Worm (Caenorhabditis elegans) whole organism, mixed stage, embryonic: ENCODE results near the gene pmk-2.

ENCODE experiments used
- M03D4.4 ChIP-seq: sonication (generic microtip); optimal IDR thresholded peaks from 2 replicates; lab custom pipeline; 2017; ENCODE audit warnings: mild to moderate bottlenecking, missing genetic modification characterization, missing compliant biosample characterization
- bed-3 ChIP-seq: fragments of 200-800 bp; sonication (Bioruptor generic); optimal IDR thresholded peaks from 3 replicates; lab custom pipeline; 2018; ENCODE audit warnings: mild to moderate bottlenecking, missing genetic modification characterization, moderate library complexity, missing compliant biosample characterization
- blmp-1 ChIP-seq: fragments of 150-350 bp; optimal IDR thresholded peaks from 2 replicates; lab custom pipeline; 2014; ENCODE audit warnings: missing biosample characterization, missing genetic modification characterization
- ceh-39 ChIP-seq: fragments of 150-350 bp; optimal IDR thresholded peaks from 2 replicates; lab custom pipeline; 2014; ENCODE audit warnings: missing biosample characterization, missing genetic modification characterization
- ceh-43 ChIP-seq: fragments of 200-800 bp; sonication (Bioruptor generic); optimal IDR thresholded peaks from 2 replicates; lab custom pipeline; 2018; ENCODE audit warnings: mild to moderate bottlenecking, missing genetic modification characterization, moderate library complexity, missing compliant biosample characterization
- ceh-83 ChIP-seq: fragments of 200-800 bp; sonication (Bioruptor generic); optimal IDR thresholded peaks from 2 replicates; lab custom pipeline; 2018; ENCODE audit warnings: mild to moderate bottlenecking, missing genetic modification characterization, missing compliant biosample characterization
- ces-1 ChIP-seq: fragments of 150-350 bp; optimal IDR thresholded peaks from 2 replicates; lab custom pipeline; 2014; ENCODE audit warnings: missing biosample characterization, missing genetic modification reagents, missing genetic modification characterization
- cnd-1 ChIP-seq: fragments of 200-800 bp; sonication (Bioruptor generic); optimal IDR thresholded peaks from 2 replicates; lab custom pipeline; 2018; ENCODE audit warnings: mild to moderate bottlenecking, missing genetic modification characterization, missing compliant biosample characterization
- drap-1 ChIP-seq: fragments of 200-800 bp; sonication (Bioruptor generic); optimal IDR thresholded peaks from 3 replicates; lab custom pipeline; 2018; ENCODE audit warnings: mild to moderate bottlenecking, missing genetic modification characterization, missing compliant biosample characterization
- elt-1 ChIP-seq: sonication (generic microtip); optimal IDR thresholded peaks from 2 replicates; lab custom pipeline; 2017; ENCODE audit warnings: missing genetic modification characterization, mild to moderate bottlenecking, missing compliant biosample characterization, antibody characterized with exemption, moderate library complexity, borderline replicate concordance; ENCODE audit not compliant: insufficient read depth
- elt-3 ChIP-seq: fragments of 150-350 bp; optimal IDR thresholded peaks from 2 replicates; lab custom pipeline; 2014; ENCODE audit warnings: missing biosample characterization, missing genetic modification characterization
- flh-1 ChIP-seq: fragments of 200-800 bp; sonication (Bioruptor generic); optimal IDR thresholded peaks from 2 replicates; lab custom pipeline; 2018; ENCODE audit warnings: mild to moderate bottlenecking, missing genetic modification characterization, moderate library complexity, missing compliant biosample characterization
- ham-2 ChIP-seq: fragments of 200-800 bp; sonication (Bioruptor generic); optimal IDR thresholded peaks from 2 replicates; lab custom pipeline; 2018; ENCODE audit warnings: mild to moderate bottlenecking, missing genetic modification characterization, missing compliant biosample characterization
- hlh-1 ChIP-seq: fragments of 150-350 bp; optimal IDR thresholded peaks from 2 replicates; lab custom pipeline; 2014; ENCODE audit warnings: missing biosample characterization, missing genetic modification reagents, missing genetic modification characterization
- lin-13 ChIP-seq: fragments of 150-350 bp; optimal IDR thresholded peaks from 2 replicates; lab custom pipeline; 2014; ENCODE audit warnings: missing biosample characterization, missing genetic modification characterization
- lsy-2 ChIP-seq: fragments of 150-350 bp; optimal IDR thresholded peaks from 2 replicates; lab custom pipeline; 2014; ENCODE audit warnings: missing biosample characterization, missing genetic modification characterization
- mab-5 ChIP-seq: fragments of 150-350 bp; optimal IDR thresholded peaks from 2 replicates; lab custom pipeline; 2014; ENCODE audit warnings: missing biosample characterization, missing genetic modification characterization
- mep-1 ChIP-seq: fragments of 150-350 bp; optimal IDR thresholded peaks from 2 replicates; lab custom pipeline; 2017; ENCODE audit warnings: missing biosample characterization, missing genetic modification reagents, missing genetic modification characterization, inconsistent platforms
- mls-2 ChIP-seq: sonication (generic microtip); optimal IDR thresholded peaks from 2 replicates; lab custom pipeline; 2016; ENCODE audit warnings: mild to moderate bottlenecking, missing genetic modification characterization, moderate library complexity, missing compliant biosample characterization
- nhr-12 ChIP-seq: fragments of 150-350 bp; optimal IDR thresholded peaks from 2 replicates; lab custom pipeline; 2014; ENCODE audit warnings: missing biosample characterization, missing genetic modification characterization
- nhr-2 ChIP-seq: fragments of 150-350 bp; optimal IDR thresholded peaks from 2 replicates; lab custom pipeline; 2014; ENCODE audit warnings: missing biosample characterization, missing genetic modification characterization
- nhr-237 ChIP-seq: fragments of 150-350 bp; optimal IDR thresholded peaks from 2 replicates; lab custom pipeline; 2014; ENCODE audit warnings: missing biosample characterization, missing genetic modification characterization
- nhr-28 ChIP-seq: fragments of 150-350 bp; optimal IDR thresholded peaks from 2 replicates; lab custom pipeline; 2014; ENCODE audit warnings: missing biosample characterization, missing genetic modification characterization
- nhr-76 ChIP-seq: sonication (generic microtip); optimal IDR thresholded peaks from 2 replicates; lab custom pipeline; 2017; ENCODE audit warnings: missing biosample characterization, missing genetic modification characterization
- pha-4 ChIP-seq: fragments of 150-350 bp; optimal IDR thresholded peaks from 2 replicates; lab custom pipeline; 2018; ENCODE audit warnings: missing biosample characterization, missing genetic modification reagents, missing genetic modification characterization
- sem-2 ChIP-seq: fragments of 200-800 bp; sonication (Bioruptor generic); optimal IDR thresholded peaks from 2 replicates; lab custom pipeline; 2018; ENCODE audit warnings: mild to moderate bottlenecking, missing genetic modification characterization, missing compliant biosample characterization
- snpc-4 ChIP-seq: fragments of 150-350 bp; optimal IDR thresholded peaks from 2 replicates; lab custom pipeline; 2014; ENCODE audit warnings: missing biosample characterization, missing genetic modification characterization
- sptf-1 ChIP-seq: sonication (generic microtip); optimal IDR thresholded peaks from 2 replicates; lab custom pipeline; 2017; ENCODE audit warnings: mild to moderate bottlenecking, missing genetic modification characterization, moderate library complexity, missing compliant biosample characterization
- tbx-8 ChIP-seq: fragments of 200-800 bp; sonication (Bioruptor generic); optimal IDR thresholded peaks from 2 replicates; lab custom pipeline; 2018; ENCODE audit warnings: mild to moderate bottlenecking, missing genetic modification characterization, moderate library complexity, missing compliant biosample characterization
- unc-120 ChIP-seq: sonication (generic microtip); optimal IDR thresholded peaks from 2 replicates; lab custom pipeline; 2017; ENCODE audit warnings: missing genetic modification characterization, missing compliant biosample characterization; ENCODE audit not compliant: poor library complexity, severe bottlenecking
- unc-39 ChIP-seq: fragments of 150-350 bp; optimal IDR thresholded peaks from 2 replicates; lab custom pipeline; 2014; ENCODE audit warnings: missing biosample characterization, missing genetic modification characterization
- unc-62 ChIP-seq: fragments of 150-350 bp; optimal IDR thresholded peaks from 2 replicates; lab custom pipeline; 2014; ENCODE audit warnings: missing biosample characterization, missing genetic modification reagents, missing genetic modification characterization
- zip-8 ChIP-seq: fragments of 150-350 bp; optimal IDR thresholded peaks from 2 replicates; lab custom pipeline; 2014; ENCODE audit warnings: missing biosample characterization, missing genetic modification characterization
- ztf-11 ChIP-seq: fragments of 150-350 bp; optimal IDR thresholded peaks from 2 replicates; lab custom pipeline; 2014; ENCODE audit warnings: missing biosample characterization, missing genetic modification characterization

Gene pmk-2

DNA sequence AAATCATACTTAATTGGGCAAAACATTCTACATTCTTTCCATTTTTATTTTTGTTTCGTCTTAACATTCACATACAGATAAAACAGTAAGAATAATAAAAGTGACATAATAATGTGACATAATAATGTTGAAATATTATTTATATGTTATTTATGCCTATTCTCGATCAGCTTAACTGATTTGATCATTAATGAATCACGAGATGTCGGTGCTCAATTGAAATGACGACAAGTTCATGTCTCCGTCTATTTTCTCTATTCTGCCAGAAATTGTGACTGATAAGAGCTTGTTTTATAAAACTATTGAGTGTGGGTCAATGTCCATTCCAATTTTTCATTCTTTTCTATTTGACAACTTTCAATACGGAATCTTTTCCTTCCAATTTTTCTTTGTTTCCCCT, 8.4 kb downstream of the pmk-2 start:
- TF ChIP-seq unc-39 (tag; lab: Kevin White, UChicago) (no peak), snpc-4 (tag; lab: Kevin White, UChicago) (no peak), nhr-76 (tag; lab: Kevin White, UChicago) (no peak), lin-13 (tag; lab: Kevin White, UChicago) (no peak), ztf-11 (tag; lab: Kevin White, UChicago) (no peak), tbx-8 (GFP tag; lab: Kevin White, UChicago) (no peak), hlh-1 (tag; lab: Kevin White, UChicago) (no peak), unc-62 (GFP tag; lab: Kevin White, UChicago) (no peak), ceh-43 (GFP tag; lab: Kevin White, UChicago) (no peak), cnd-1 (tag; lab: Kevin White, UChicago) (no peak), ceh-83 (GFP tag; lab: Kevin White, UChicago) (no peak), ceh-39 (tag; lab: Kevin White, UChicago) (no peak), nhr-237 (no peak), elt-3 (tag; lab: Kevin White, UChicago) (no peak), M03D4.4 (no peak), flh-1 (no peak)
- TF ChIP-seq, all 35 proteins: peak for 0

DNA sequence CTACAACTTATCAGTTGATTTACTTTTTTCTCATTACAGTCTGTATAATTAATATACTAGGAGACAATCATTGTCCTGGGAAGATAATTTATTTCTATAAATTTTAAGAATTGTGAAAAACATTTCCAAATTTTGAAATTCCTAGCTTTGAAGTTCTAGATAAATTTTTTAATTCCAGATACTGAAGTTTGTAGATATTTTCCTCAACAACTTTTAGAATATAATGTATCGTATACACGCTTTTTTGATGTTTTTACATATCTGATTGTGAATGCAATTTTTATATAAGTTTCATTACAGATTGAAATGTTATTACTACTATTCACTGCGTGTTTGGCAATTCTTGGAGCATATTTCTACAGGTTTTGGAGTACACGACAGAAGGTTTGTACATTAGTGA, 8.8 kb downstream of the pmk-2 start, which contains the start of gene faah-2:
faah-2 (plus strand) TSS at position 301 of the 400 bp plus-strand sequence.
- TF ChIP-seq ztf-11 (tag; lab: Kevin White, UChicago) = no peak
- TF ChIP-seq bed-3 (GFP tag; lab: Kevin White, UChicago) = no peak
- no peak for TF ChIP-seq pha-4

DNA sequence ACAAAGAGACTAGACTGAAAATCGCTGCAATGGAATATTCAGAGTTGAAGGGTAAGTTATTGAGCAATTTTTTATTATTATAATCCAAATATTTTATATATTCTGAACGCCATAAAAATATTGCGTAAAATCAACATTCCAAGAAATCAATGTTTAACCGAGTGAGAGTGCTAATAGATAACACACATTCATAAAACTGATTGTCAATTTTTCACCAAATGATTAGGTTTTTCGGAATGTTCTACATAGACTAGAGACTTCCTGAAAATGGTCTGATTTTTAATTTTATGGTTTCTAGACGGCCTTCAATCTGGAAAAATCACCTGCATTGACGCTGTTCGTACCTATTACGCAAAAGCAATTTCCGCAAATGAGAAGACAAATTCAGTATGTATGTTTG, 9.4 kb downstream of the pmk-2 start:
- TF ChIP-seq mls-2 (tag; lab: Kevin White, UChicago) (no peak), unc-120 (tag; lab: Kevin White, UChicago) (no peak), sem-2 (GFP tag; lab: Kevin White, UChicago) (no peak), hlh-1 (tag; lab: Kevin White, UChicago) (no peak), nhr-12 (tag; lab: Kevin White, UChicago) (no peak), elt-1 (no peak), ces-1 (no peak), tbx-8 (GFP tag; lab: Kevin White, UChicago) (no peak), zip-8 (no peak), sptf-1 (no peak)

DNA sequence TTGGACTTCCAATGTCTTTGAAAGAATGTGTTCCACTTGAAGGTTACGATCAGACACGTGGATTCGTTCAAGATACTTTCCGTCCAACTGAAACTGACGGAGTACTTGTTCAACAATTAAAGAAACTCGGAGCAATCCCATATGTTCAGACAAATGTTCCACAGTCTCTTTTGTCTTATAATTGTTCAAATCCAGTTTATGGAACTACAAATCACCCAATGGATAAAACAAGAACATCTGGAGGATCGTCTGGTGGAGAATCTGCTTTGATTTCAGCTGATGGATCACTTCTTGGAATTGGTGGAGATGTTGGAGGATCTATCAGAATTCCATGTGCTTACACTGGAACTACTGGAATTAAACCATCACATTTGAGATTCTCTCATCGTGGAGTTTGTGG, 9.9 kb downstream of the pmk-2 start:
- TF ChIP-seq blmp-1 (tag; lab: Kevin White, UChicago) (no peak), nhr-12 (tag; lab: Kevin White, UChicago) (no peak), nhr-76 (tag; lab: Kevin White, UChicago) (no peak), lsy-2 (tag; lab: Kevin White, UChicago) (no peak), hlh-1 (tag; lab: Kevin White, UChicago) (no peak), cnd-1 (tag; lab: Kevin White, UChicago) (no peak), mep-1 (tag; lab: Kevin White, UChicago) (no peak), ceh-39 (tag; lab: Kevin White, UChicago) (no peak), M03D4.4 (no peak), mab-5 (tag; lab: Kevin White, UChicago) (no peak), elt-1 (no peak), lin-13 (tag; lab: Kevin White, UChicago) (no peak), sptf-1 (no peak), unc-120 (tag; lab: Kevin White, UChicago) (no peak), ceh-43 (GFP tag; lab: Kevin White, UChicago) (no peak), tbx-8 (GFP tag; lab: Kevin White, UChicago) (no peak)

DNA sequence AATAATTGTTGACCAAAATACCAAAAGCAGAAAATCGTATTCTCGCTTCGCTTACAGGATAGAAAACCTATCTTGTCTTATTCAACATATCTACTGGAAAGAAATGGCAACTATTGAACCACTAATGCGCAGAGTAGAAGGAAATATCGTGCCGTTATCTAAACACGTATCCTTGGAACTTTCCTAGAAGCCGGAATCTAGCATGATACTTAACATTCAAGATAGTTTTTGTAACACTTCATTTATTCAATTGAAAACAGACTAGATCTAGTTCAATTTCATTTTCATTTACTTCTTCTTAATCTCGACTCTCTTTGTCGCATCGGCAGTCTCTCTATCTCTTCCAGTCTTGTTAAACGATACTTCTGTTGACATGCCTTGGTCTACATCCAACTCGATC, 11.7 kb downstream of the pmk-2 start:
- TF ChIP-seq nhr-12 (tag; lab: Kevin White, UChicago) (no peak), sptf-1 (no peak), ceh-83 (GFP tag; lab: Kevin White, UChicago) (no peak), unc-120 (tag; lab: Kevin White, UChicago) (no peak), zip-8 (no peak), sem-2 (GFP tag; lab: Kevin White, UChicago) (no peak), nhr-2 (tag; lab: Kevin White, UChicago) (no peak), lin-13 (tag; lab: Kevin White, UChicago) (no peak), tbx-8 (GFP tag; lab: Kevin White, UChicago) (no peak), ceh-39 (tag; lab: Kevin White, UChicago) (no peak), lsy-2 (tag; lab: Kevin White, UChicago) (no peak), nhr-28 (tag; lab: Kevin White, UChicago) (no peak), unc-62 (GFP tag; lab: Kevin White, UChicago) (no peak), flh-1 (no peak), pha-4 (no peak), hlh-1 (tag; lab: Kevin White, UChicago) (no peak), drap-1 (no peak), ham-2 (GFP tag; lab: Kevin White, UChicago) (no peak)
